Worm (Caenorhabditis elegans): ENCODE data around the gene maph-1.3.

DNA sequence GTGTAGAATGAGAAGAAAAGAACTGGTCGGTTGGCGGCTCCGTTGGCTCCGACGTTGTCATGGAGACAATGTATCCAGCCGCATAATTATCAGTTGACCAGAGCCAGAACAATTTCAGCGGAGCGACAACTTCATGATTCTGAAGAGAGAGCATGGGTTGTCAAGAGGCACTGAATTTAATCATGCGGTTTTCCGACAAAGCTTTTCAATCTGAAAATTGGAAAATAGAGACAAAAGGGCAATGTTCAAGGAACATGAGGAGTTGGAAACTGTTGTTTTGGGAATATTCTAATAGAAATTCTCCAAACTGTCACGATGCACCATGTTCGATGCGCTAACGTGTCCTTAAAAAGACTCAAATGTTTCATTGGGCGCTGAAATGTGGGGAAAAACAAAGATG is 40.3 kb upstream of the maph-1.3 start, which contains the start of gene xbx-5:
- TF ChIP-seq ztf-1 (GFP tag; conservative IDR thresholded peaks at IDR 0.05) (no peak), nhr-237 (tag; optimal IDR thresholded peaks at IDR 0.05) (no peak), snpc-4 (tag; optimal IDR thresholded peaks at IDR 0.05) (no peak), elt-1 (tag; optimal IDR thresholded peaks at IDR 0.05) (no peak), unc-62 (GFP tag; optimal IDR thresholded peaks at IDR 0.05) (no peak), ama-1 (optimal IDR thresholded peaks at IDR 0.05) (no peak), ztf-11 (tag; optimal IDR thresholded peaks at IDR 0.05) (no peak), egl-27 (tag; optimal IDR thresholded peaks at IDR 0.05) (no peak)

Measured in whole organism, L2 larva.